Worm (Caenorhabditis elegans) whole organism, L3 larva: ENCODE results near the gene svh-1.

Experiments
- R02D3.7 ChIP-seq: fragments of 150-350 bp; optimal IDR thresholded peaks from 2 replicates; lab custom pipeline; 2014; ENCODE audit warnings: missing biosample characterization, missing genetic modification characterization
- ZK546.5 ChIP-seq: sonication (generic microtip); optimal IDR thresholded peaks from 2 replicates; lab custom pipeline; 2017; ENCODE audit warnings: missing biosample characterization, missing genetic modification characterization
- ama-1 ChIP-seq: fragments of 150-350 bp; optimal IDR thresholded peaks from 2 replicates; lab custom pipeline; 2018
- ceh-16 ChIP-seq: sonication (generic microtip); optimal IDR thresholded peaks from 2 replicates; lab custom pipeline; 2017; ENCODE audit warnings: missing biosample characterization, missing genetic modification characterization
- ceh-28 ChIP-seq: fragments of 150-350 bp; optimal IDR thresholded peaks from 2 replicates; lab custom pipeline; 2014; ENCODE audit warnings: missing biosample characterization, missing genetic modification reagents, missing genetic modification characterization
- ceh-82 ChIP-seq: fragments of 150-350 bp; optimal IDR thresholded peaks from 2 replicates; lab custom pipeline; 2014; ENCODE audit warnings: missing biosample characterization, missing genetic modification characterization
- ceh-9 ChIP-seq: sonication (generic microtip); optimal IDR thresholded peaks from 2 replicates; lab custom pipeline; 2018; ENCODE audit warnings: missing biosample characterization, missing genetic modification characterization
- egl-27 ChIP-seq: sonication (generic microtip); optimal IDR thresholded peaks from 4 replicates; lab custom pipeline; 2017; ENCODE audit warnings: missing biosample characterization, missing genetic modification reagents, missing genetic modification characterization
- elt-1 ChIP-seq: fragments of 150-350 bp; optimal IDR thresholded peaks from 2 replicates; lab custom pipeline; 2014; ENCODE audit warnings: missing biosample characterization, missing genetic modification characterization
- elt-2 ChIP-seq: sonication (generic microtip); optimal IDR thresholded peaks from 2 replicates; lab custom pipeline; 2016; ENCODE audit warnings: missing genetic modification reagents, mild to moderate bottlenecking, missing genetic modification characterization, missing compliant biosample characterization
- elt-3 ChIP-seq, 3 experiments: fragments of 150-350 bp in 1 of 3; sonication (generic microtip) in 2 of 3; optimal IDR thresholded peaks; 2 replicates in 2 of 3; 4 replicates in 1 of 3; lab custom pipeline; 2014 to 2017; ENCODE audit warnings: missing biosample characterization in 3 of 3, missing genetic modification characterization in 3 of 3
- fkh-2 ChIP-seq: fragments of 150-350 bp; optimal IDR thresholded peaks from 2 replicates; lab custom pipeline; 2014; ENCODE audit warnings: missing biosample characterization, missing genetic modification reagents, missing genetic modification characterization
- fos-1 ChIP-seq: fragments of 150-350 bp; optimal IDR thresholded peaks from 2 replicates; lab custom pipeline; 2014; ENCODE audit warnings: missing biosample characterization, missing genetic modification characterization
- hmg-11 ChIP-seq: sonication (generic microtip); optimal IDR thresholded peaks from 2 replicates; lab custom pipeline; 2016; ENCODE audit warnings: missing genetic modification characterization, missing compliant biosample characterization
- jun-1 ChIP-seq: fragments of 150-350 bp; optimal IDR thresholded peaks from 2 replicates; lab custom pipeline; 2014; ENCODE audit warnings: missing biosample characterization, missing genetic modification reagents, missing genetic modification characterization
- lin-39 ChIP-seq: fragments of 150-350 bp; optimal IDR thresholded peaks from 2 replicates; lab custom pipeline; 2018; ENCODE audit warnings: missing biosample characterization, missing genetic modification reagents, missing genetic modification characterization
- lsy-12 ChIP-seq: sonication (generic microtip); optimal IDR thresholded peaks from 2 replicates; lab custom pipeline; 2016; ENCODE audit warnings: mild to moderate bottlenecking, missing genetic modification characterization, missing compliant biosample characterization
- mdl-1 ChIP-seq: fragments of 150-350 bp; optimal IDR thresholded peaks from 2 replicates; lab custom pipeline; 2014; ENCODE audit warnings: missing biosample characterization, missing genetic modification characterization
- mml-1 ChIP-seq: fragments of 150-350 bp; sonication (generic microtip); optimal IDR thresholded peaks from 3 replicates; lab custom pipeline; 2014; ENCODE audit warnings: missing biosample characterization, missing genetic modification characterization
- nfya-1 ChIP-seq: sonication (generic microtip); optimal IDR thresholded peaks from 2 replicates; lab custom pipeline; 2017; ENCODE audit warnings: missing genetic modification characterization, mild to moderate bottlenecking, missing compliant biosample characterization, antibody characterized with exemption, moderate library complexity; ENCODE audit not compliant: insufficient read depth
- nhr-23 ChIP-seq: fragments of 150-350 bp; optimal IDR thresholded peaks from 2 replicates; lab custom pipeline; 2014; ENCODE audit warnings: missing biosample characterization, missing genetic modification reagents, missing genetic modification characterization
- nhr-237 ChIP-seq: fragments of 150-350 bp; optimal IDR thresholded peaks from 2 replicates; lab custom pipeline; 2014; ENCODE audit warnings: missing biosample characterization, missing genetic modification characterization
- nhr-25 ChIP-seq: sonication (generic microtip); optimal IDR thresholded peaks from 2 replicates; lab custom pipeline; 2017; ENCODE audit warnings: missing biosample characterization, missing genetic modification characterization
- nhr-28 ChIP-seq: fragments of 150-350 bp; optimal IDR thresholded peaks from 2 replicates; lab custom pipeline; 2014; ENCODE audit warnings: missing biosample characterization, missing genetic modification characterization
- nhr-43 ChIP-seq: sonication (generic microtip); optimal IDR thresholded peaks from 2 replicates; lab custom pipeline; 2016; ENCODE audit warnings: mild to moderate bottlenecking, missing genetic modification characterization, missing compliant biosample characterization; ENCODE audit not compliant: poor library complexity, severe bottlenecking
- nhr-67 ChIP-seq: fragments of 150-350 bp; optimal IDR thresholded peaks from 2 replicates; lab custom pipeline; 2014; ENCODE audit warnings: missing biosample characterization, missing genetic modification characterization
- nhr-76 ChIP-seq: fragments of 150-350 bp; sonication (generic microtip); optimal IDR thresholded peaks from 5 replicates; lab custom pipeline; 2014; ENCODE audit warnings: missing biosample characterization, missing genetic modification characterization
- nhr-77 ChIP-seq: fragments of 150-350 bp; optimal IDR thresholded peaks from 2 replicates; lab custom pipeline; 2014; ENCODE audit warnings: missing biosample characterization, missing genetic modification characterization
- pha-4 ChIP-seq: fragments of 150-350 bp; optimal IDR thresholded peaks from 2 replicates; lab custom pipeline; 2014; ENCODE audit warnings: missing biosample characterization, missing genetic modification reagents, missing genetic modification characterization
- pqm-1 ChIP-seq: fragments of 150-350 bp; optimal IDR thresholded peaks from 2 replicates; lab custom pipeline; 2017; ENCODE audit warnings: missing biosample characterization, missing genetic modification characterization, inconsistent platforms
- sea-2 ChIP-seq: fragments of 150-350 bp; sonication (generic microtip); optimal IDR thresholded peaks from 4 replicates; lab custom pipeline; 2014; ENCODE audit warnings: missing biosample characterization, missing genetic modification reagents, missing genetic modification characterization
- skn-1 ChIP-seq: fragments of 150-350 bp; optimal IDR thresholded peaks from 2 replicates; lab custom pipeline; 2014; ENCODE audit warnings: missing biosample characterization, missing genetic modification characterization
- tbx-2 ChIP-seq: sonication (generic microtip); optimal IDR thresholded peaks from 2 replicates; lab custom pipeline; 2016; ENCODE audit warnings: mild to moderate bottlenecking, missing genetic modification characterization, missing compliant biosample characterization
- unc-39 ChIP-seq: sonication (generic microtip); optimal IDR thresholded peaks from 4 replicates; lab custom pipeline; 2017; ENCODE audit warnings: missing biosample characterization, missing genetic modification characterization
- unc-62 ChIP-seq: fragments of 150-350 bp; sonication (generic microtip); optimal IDR thresholded peaks from 4 replicates; lab custom pipeline; 2014; ENCODE audit warnings: missing biosample characterization, missing genetic modification reagents, missing genetic modification characterization
- zag-1 ChIP-seq: fragments of 150-350 bp; optimal IDR thresholded peaks from 2 replicates; lab custom pipeline; 2014; ENCODE audit warnings: missing biosample characterization, missing genetic modification characterization
- ztf-11 ChIP-seq: fragments of 150-350 bp; optimal IDR thresholded peaks from 2 replicates; lab custom pipeline; 2014; ENCODE audit warnings: missing biosample characterization, missing genetic modification characterization

The svh-1 gene

ce11 chrIV:8189667-8190066 is 16.7 kb upstream of the svh-1 start:
- TF ChIP-seq ceh-16 (tag; lab: Kevin White, UChicago) (no peak), mml-1 (tag; lab: Kevin White, UChicago) (no peak), nhr-76 (no peak), fkh-2 (tag; lab: Kevin White, UChicago) (no peak), ceh-9 (tag; lab: Kevin White, UChicago) (no peak), nhr-237 (no peak), nhr-77 (tag; lab: Kevin White, UChicago) (no peak), unc-62 (no peak), hmg-11 (no peak), unc-39 (tag; lab: Kevin White, UChicago) (no peak)

DNA sequence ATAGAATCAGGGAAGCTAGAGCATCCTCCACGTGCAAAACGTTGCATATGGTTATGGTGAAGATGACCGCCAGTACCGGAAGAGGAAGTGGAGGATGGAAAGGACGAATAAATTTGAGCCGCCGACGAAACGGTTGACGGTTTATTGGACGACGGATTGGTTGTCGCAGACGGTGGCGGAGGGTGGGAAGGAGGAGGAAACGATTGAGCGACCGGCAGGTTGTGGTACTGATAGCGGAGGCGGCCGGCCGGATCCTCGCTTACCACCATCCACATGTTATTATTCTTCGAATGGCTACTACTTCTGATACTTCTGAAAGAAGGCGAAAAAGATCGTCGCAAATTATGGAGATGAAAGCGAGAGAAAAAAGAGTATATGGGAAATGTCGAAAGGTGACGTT is 13.5 kb upstream of the svh-1 start:
- TF ChIP-seq zag-1 (tag; lab: Kevin White, UChicago) (no peak), fos-1 (tag; lab: Kevin White, UChicago) (no peak), lin-39 (tag; lab: Kevin White, UChicago) (no peak), lsy-12 (no peak), elt-2 (no peak)
- TF ChIP-seq, all 47 proteins: peak for 0

DNA sequence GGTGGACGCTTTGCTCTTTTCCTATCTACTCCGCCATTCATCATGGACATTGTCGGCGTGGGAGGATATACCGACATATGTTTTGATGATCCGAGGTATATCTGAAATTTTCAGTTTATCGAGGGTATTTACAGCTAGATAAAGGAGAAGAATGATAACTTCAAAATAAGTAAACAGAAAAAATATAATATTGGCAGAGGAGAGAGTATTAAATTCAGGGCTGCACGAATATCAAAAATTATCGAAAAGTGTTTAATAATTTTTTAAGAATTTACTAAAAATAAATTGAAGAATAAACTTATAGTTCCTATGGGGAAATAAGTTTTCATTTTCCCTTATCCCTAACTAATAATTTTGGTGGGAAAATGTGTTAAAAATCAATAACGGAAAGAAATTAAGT is 7.6 kb upstream of the svh-1 start, which contains the start of gene wsp-1:
TSS of gene wsp-1 (minus strand) at position 101 of the 400 bp plus-strand sequence.
- TF ChIP-seq nhr-43 (tag; lab: Kevin White, UChicago) (no peak), fkh-2 (tag; lab: Kevin White, UChicago) (no peak), elt-1 (tag; lab: Kevin White, UChicago) (no peak), ztf-11 (tag; lab: Kevin White, UChicago) (no peak)

DNA sequence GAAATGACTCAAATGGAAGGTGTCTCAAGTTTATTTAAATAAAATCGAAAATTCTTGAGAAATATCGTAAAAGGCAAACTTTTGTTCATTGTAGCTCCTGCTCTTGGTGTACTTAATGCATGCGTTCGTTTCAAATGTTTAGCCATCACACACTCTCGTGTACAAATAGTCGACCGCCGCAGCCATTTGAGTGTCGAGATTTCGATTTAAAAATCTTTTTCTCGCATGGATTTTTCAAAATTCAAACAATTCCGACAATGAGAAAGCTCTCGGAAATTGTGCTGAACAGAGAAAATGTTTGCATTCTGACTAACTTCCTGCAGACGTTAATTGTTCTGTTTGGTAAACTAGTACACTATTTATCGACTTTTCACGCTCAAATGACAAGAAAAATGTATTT is 7.1 kb upstream of the svh-1 start:
- no peak for TF ChIP-seq elt-3 (tag; optimal IDR thresholded peaks at IDR 0.05; lab: Kevin White, UChicago)
- TF ChIP-seq nhr-77 (tag; lab: Kevin White, UChicago), result no peak
- TF ChIP-seq mdl-1 (tag; lab: Kevin White, UChicago), result no peak
- no peak for TF ChIP-seq sea-2 (GFP tag; lab: Kevin White, UChicago)
- TF ChIP-seq nhr-237, result no peak
- no peak for TF ChIP-seq nhr-23 (tag; lab: Kevin White, UChicago)
- no peak for TF ChIP-seq nhr-25
- no peak for TF ChIP-seq jun-1 (tag; lab: Kevin White, UChicago)
- TF ChIP-seq elt-2, result no peak
- no peak for TF ChIP-seq ama-1 (lab: Kevin White, UChicago)

DNA sequence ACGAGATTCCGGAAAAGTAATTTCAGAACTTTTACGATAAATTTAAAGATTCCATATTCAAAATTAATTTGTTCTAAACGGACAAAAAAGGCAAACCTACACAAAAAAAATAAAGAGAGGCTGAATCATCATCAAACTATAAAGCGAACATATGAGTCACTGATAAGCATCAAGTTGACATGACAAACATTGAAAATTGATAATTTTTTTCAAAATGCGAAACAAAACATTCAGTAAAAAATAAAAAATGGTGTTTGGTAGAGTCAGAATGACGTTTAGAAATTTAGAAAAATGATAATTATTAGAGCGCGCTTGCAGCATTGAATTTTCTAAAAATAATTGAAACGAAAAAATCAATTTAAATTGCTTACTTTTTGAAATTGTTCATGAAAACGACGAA is 6.6 kb upstream of the svh-1 start:
- no peak for TF ChIP-seq unc-62
- peak; percentile 66 for TF ChIP-seq pha-4 (tag; lab: Kevin White, UChicago)
- TF ChIP-seq sea-2 (GFP tag; lab: Kevin White, UChicago), result no peak
- no peak for TF ChIP-seq nhr-76
- TF ChIP-seq pqm-1 (tag; lab: Kevin White, UChicago), result peak; percentile 18
- TF ChIP-seq ZK546.5 (tag; lab: Kevin White, UChicago), result no peak
- TF ChIP-seq elt-2, result peak; percentile 77
- TF ChIP-seq nhr-67 (tag; lab: Kevin White, UChicago), result no peak
- peak; percentile 27 for TF ChIP-seq skn-1 (tag; lab: Kevin White, UChicago)
- no peak for TF ChIP-seq ceh-28 (tag; lab: Kevin White, UChicago)
- no peak for TF ChIP-seq tbx-2 (tag; lab: Kevin White, UChicago)
- TF ChIP-seq zag-1 (tag; lab: Kevin White, UChicago), result no peak
- TF ChIP-seq jun-1 (tag; lab: Kevin White, UChicago), result no peak
- TF ChIP-seq, all 47 proteins: peak for 4

- TF ChIP-seq elt-2, result no peak
- TF ChIP-seq R02D3.7, result no peak
- no peak for TF ChIP-seq fkh-2 (tag; lab: Kevin White, UChicago)
- no peak for TF ChIP-seq nhr-28 (tag; lab: Kevin White, UChicago)
- no peak for TF ChIP-seq ZK546.5 (tag; lab: Kevin White, UChicago)
- no peak for TF ChIP-seq fos-1 (tag; lab: Kevin White, UChicago)
- no peak for TF ChIP-seq mml-1 (tag; lab: Kevin White, UChicago)
- no peak for TF ChIP-seq pha-4 (tag; lab: Kevin White, UChicago)
- TF ChIP-seq ceh-82 (tag; lab: Kevin White, UChicago), result no peak
- no peak for TF ChIP-seq pqm-1 (tag; lab: Kevin White, UChicago)
- TF ChIP-seq egl-27 (tag; lab: Kevin White, UChicago), result no peak
- no peak for TF ChIP-seq nhr-67 (tag; lab: Kevin White, UChicago)
- no peak for TF ChIP-seq nfya-1 (tag; lab: Kevin White, UChicago)
Measured at ce11 chrIV:8201133-8201532, 5.3 kb upstream of the svh-1 start, which contains the start of gene glrx-22. Gene glrx-22 (minus strand): TSS chrIV:8201233.
